Worm (Caenorhabditis elegans): ENCODE data around the gene shc-3.

shc-3 gene

DNA sequence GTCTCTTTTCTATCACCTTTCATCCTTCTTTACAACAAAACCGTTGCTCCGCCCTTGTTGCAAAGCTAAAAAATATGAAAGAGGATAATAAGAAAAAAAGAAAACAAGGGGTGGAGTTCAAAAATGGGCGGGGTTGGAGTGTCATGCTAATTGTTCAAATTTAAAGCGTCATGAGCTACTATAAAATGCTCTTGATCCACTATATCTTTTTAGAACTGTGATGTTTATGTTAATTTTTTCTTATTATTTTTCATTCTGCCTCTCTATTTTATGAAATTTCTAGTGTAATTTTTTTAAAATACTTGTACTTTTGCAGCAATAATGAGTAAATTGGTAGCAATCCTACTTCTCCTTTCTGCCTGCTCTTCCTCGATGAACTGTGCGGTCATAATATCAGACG lies 10.7 kb upstream of the shc-3 start, which contains the start of gene K02D3.1:
Gene K02D3.1, plus strand, starts transcription at position 301 of the 400 bp plus-strand sequence.
- TF ChIP-seq dao-5 (tag; optimal IDR thresholded peaks at IDR 0.05): no peak
- no peak for TF ChIP-seq W03F9.2 (tag; optimal IDR thresholded peaks at IDR 0.05)
- TF ChIP-seq him-1 (tag; optimal IDR thresholded peaks at IDR 0.05): no peak

DNA sequence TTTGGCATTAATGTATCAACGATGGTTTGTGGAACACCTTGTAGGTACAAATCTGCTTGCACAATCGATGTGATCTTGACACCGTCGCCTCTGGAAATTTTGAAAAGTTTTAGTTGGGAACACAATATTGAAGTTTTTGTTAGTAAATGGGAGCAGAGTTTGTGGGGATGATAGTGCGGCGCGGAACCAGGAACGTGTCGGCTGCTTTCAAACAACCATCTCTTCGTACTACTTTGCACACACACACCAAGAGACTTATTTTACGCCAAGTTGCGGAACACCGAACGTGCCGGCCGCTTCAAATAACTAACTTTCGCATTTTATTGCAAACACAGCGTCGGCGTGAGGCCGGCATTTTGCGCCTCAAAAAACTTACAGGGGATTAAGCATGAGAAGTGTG lies 8.3 kb upstream of the shc-3 start:
- TF ChIP-seq W03F9.2 (tag; optimal IDR thresholded peaks at IDR 0.05): no peak
- no peak for TF ChIP-seq dao-5 (tag; optimal IDR thresholded peaks at IDR 0.05)
- no peak for TF ChIP-seq him-1 (tag; optimal IDR thresholded peaks at IDR 0.05)

DNA sequence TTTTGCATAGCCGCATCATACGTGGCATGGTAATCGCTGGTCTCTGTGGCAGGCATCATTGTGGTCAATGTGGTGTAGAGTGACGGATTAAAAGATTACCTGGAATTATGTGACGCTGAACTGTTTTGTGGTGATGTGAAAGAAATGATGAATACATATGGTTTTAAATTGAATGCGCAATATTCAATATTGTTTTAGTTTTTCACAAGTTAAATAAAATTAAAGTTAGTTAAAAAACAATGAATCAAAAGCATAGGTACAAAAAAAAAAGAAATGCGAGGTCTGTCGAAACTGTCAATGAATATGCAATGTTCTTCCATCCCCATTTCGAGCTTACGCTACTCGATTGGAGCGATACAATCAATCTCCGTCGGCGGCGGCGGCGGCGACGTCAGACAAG lies 5.4 kb upstream of the shc-3 start, which contains the start of gene K02D3.2:
Gene K02D3.2, minus strand, starts transcription at position 101 of the 400 bp plus-strand sequence.
- TF ChIP-seq him-1 (tag; optimal IDR thresholded peaks at IDR 0.05) (no peak), W03F9.2 (tag; optimal IDR thresholded peaks at IDR 0.05) (no peak), dao-5 (tag; optimal IDR thresholded peaks at IDR 0.05) (no peak)

DNA sequence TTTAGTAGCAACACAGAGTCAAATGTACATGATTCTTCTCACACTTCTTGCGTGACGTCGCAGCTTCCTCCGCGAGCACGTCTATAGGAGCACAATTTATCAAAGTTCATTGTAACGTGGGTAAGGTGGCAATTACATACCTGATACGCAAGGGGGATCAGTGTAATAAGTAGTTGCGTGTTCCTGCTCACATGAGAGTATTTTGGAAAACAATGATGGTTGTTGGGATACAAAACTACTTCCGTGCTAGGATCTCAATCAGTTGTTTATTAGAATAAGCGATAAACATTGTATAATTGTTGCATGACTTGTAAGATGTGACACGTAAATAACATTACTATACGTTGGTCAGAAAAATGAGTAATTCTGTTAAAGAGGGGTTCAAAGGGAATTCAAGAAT lies 4.3 kb upstream of the shc-3 start:
- no peak for TF ChIP-seq him-1 (tag; optimal IDR thresholded peaks at IDR 0.05)

DNA sequence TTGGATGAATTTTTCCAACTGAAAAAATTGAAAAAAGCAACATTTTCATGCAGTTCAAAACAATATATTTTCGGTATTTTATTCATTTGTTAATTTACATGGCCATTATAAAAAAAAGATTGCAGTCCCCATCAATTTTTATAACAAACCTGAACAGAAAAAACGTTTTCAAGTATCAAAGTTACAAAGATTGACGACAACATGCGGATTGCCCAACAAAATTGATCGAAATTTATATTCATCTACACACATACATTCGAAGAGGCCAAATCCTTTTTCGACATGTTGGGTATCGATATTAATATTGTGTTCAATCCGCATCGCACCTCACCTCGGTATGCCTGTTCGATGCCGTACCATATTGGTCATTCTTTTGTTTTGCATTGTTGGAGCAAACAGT lies 3.5 kb upstream of the shc-3 start, which contains the start of gene K11E4.1:
Gene K11E4.1, plus strand, starts transcription at position 301 of the 400 bp plus-strand sequence.
- no peak for TF ChIP-seq him-1 (tag; optimal IDR thresholded peaks at IDR 0.05)
- TF ChIP-seq dao-5 (tag; optimal IDR thresholded peaks at IDR 0.05): no peak
- TF ChIP-seq W03F9.2 (tag; optimal IDR thresholded peaks at IDR 0.05): no peak

DNA sequence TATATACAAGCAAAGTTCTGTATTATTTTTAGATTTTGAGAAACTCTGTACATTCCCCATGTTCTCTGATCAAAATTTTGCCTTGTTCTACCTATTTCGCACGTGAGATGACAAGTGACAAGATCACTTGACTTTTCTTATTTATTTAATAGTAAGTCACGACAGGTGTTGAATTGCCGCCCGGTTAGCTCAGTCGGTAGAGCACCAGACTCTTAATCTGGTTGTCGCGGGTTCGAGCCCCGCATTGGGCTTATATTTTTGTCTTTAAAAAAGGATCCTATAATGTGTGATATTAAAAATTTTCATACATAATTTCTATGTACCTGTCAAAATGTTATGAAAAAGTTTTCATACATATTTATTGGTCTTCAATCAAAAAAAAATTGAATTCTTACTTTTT lies 2.6 kb upstream of the shc-3 start:
- TF ChIP-seq dao-5 (tag; optimal IDR thresholded peaks at IDR 0.05): peak; percentile 62
- TF ChIP-seq him-1 (tag; optimal IDR thresholded peaks at IDR 0.05): no peak

DNA sequence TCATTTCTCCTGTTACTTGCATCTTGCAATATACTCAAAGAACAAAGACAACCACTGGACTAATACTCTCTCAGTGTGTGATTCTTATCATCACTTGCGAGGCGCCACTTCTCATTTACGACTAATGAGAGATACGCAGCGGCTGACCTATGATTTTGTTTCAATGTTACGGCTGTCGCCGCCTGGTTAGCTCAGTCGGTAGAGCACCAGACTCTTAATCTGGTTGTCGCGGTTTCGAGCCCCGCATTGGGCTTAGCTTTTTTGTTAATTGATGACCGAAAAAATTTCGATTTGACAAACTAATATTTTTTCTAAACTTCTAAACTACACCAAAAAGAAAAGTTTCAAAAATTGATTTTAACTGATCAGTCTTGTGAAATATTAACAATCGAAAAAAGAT lies 1.0 kb upstream of the shc-3 start:
- TF ChIP-seq W03F9.2 (tag; optimal IDR thresholded peaks at IDR 0.05) (no peak), dao-5 (tag; optimal IDR thresholded peaks at IDR 0.05) (no peak), him-1 (tag; optimal IDR thresholded peaks at IDR 0.05) (no peak)

- no peak for TF ChIP-seq dao-5 (tag; optimal IDR thresholded peaks at IDR 0.05)
- TF ChIP-seq W03F9.2 (tag; optimal IDR thresholded peaks at IDR 0.05): no peak
- TF ChIP-seq him-1 (tag; optimal IDR thresholded peaks at IDR 0.05): no peak
Observed at ce11 chrX:13722821-13723220, 5.5 kb downstream of the shc-3 start, which contains the start of gene poml-1. TSS of gene poml-1 (minus strand) at chrX:13722921.

ce11 chrX:13724364-13724763 lies 7.0 kb downstream of the shc-3 start, which contains the start of gene K11E4.6:
TSS of gene K11E4.6 (plus strand) at chrX:13724664.
- no peak for TF ChIP-seq dao-5 (tag; optimal IDR thresholded peaks at IDR 0.05)
- no peak for TF ChIP-seq W03F9.2 (tag; optimal IDR thresholded peaks at IDR 0.05)
- no peak for TF ChIP-seq him-1 (tag; optimal IDR thresholded peaks at IDR 0.05)

- TF ChIP-seq him-1 (tag; optimal IDR thresholded peaks at IDR 0.05) (no peak), dao-5 (tag; optimal IDR thresholded peaks at IDR 0.05) (no peak), W03F9.2 (tag; optimal IDR thresholded peaks at IDR 0.05) (no peak)
Observed at ce11 chrX:13726285-13726684, 8.9 kb downstream of the shc-3 start.

ce11 chrX:13726874-13727343 lies 9.6 kb downstream of the shc-3 start, which contains the start of gene pix-1:
TSS of gene pix-1 (plus strand) at chrX:13727293.
- TF ChIP-seq dao-5 (tag; optimal IDR thresholded peaks at IDR 0.05) (no peak), him-1 (tag; optimal IDR thresholded peaks at IDR 0.05) (peak; percentile 20)

DNA sequence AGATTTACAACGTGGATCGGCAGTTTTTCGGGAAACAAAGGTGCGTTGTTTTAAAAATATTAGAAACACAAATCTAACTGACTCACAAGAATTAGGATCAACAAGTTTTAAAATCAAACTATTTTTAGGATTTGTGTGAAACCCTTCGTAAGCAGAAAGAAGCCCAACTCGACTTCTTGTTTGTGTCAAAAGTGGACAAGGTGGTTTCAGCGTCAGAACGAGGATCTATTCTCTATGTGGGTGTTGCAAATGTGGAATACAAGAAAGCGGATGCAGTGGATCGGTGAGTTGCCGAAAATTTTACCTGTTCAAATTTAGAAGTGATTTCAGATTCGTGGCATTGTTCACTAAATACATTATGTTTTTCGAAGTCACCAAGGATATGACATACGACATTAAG lies 11.7 kb downstream of the shc-3 start:
- TF ChIP-seq dao-5 (tag; optimal IDR thresholded peaks at IDR 0.05) (no peak), W03F9.2 (tag; optimal IDR thresholded peaks at IDR 0.05) (no peak), him-1 (tag; optimal IDR thresholded peaks at IDR 0.05) (no peak)

- no peak for TF ChIP-seq W03F9.2 (tag; optimal IDR thresholded peaks at IDR 0.05)
- no peak for TF ChIP-seq him-1 (tag; optimal IDR thresholded peaks at IDR 0.05)
- no peak for TF ChIP-seq dao-5 (tag; optimal IDR thresholded peaks at IDR 0.05)
Observed at ce11 chrX:13729724-13730123, 12.4 kb downstream of the shc-3 start.

- TF ChIP-seq him-1 (tag; optimal IDR thresholded peaks at IDR 0.05): no peak
- TF ChIP-seq dao-5 (tag; optimal IDR thresholded peaks at IDR 0.05): no peak
- TF ChIP-seq W03F9.2 (tag; optimal IDR thresholded peaks at IDR 0.05): no peak
Observed at ce11 chrX:13730209-13730975, 13.1 kb downstream of the shc-3 start.

DNA sequence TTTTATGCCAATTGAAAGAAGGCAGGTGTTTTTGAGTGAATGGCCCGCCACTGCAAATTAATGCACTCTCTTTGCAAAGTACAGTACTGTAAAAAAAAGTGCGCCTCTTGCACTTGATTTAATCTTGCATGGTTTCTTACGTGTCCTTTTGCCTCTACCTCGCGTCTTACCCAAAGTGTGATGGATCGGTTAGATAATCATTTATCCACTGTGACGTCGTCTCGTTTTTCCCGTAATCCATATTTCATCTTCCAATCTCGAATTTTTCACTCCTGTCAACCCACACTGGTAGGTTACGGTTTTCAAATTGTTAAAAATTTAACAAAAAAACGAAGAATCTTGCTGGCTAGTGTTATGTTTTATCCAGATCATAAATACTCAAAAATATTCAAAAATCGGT lies 19.3 kb downstream of the shc-3 start:
- no peak for TF ChIP-seq him-1 (tag; optimal IDR thresholded peaks at IDR 0.05)
- TF ChIP-seq W03F9.2 (tag; optimal IDR thresholded peaks at IDR 0.05): no peak
- TF ChIP-seq dao-5 (tag; optimal IDR thresholded peaks at IDR 0.05): no peak
